Worm (Caenorhabditis elegans) whole organism, L1 larva: Measurements from ENCODE around the gene ZK829.7.

Experiments
- C34B4.2 ChIP-seq: sonication (generic microtip); optimal IDR thresholded peaks from 2 replicates; lab custom pipeline; 2017; ENCODE audit warnings: mild to moderate bottlenecking, missing genetic modification characterization, missing compliant biosample characterization
- F16B12.6 ChIP-seq: fragments of 150-350 bp; optimal IDR thresholded peaks from 2 replicates; lab custom pipeline; 2014; ENCODE audit warnings: missing biosample characterization, missing genetic modification characterization
- aha-1 ChIP-seq: fragments of 150-350 bp; optimal IDR thresholded peaks from 2 replicates; lab custom pipeline; 2014; ENCODE audit warnings: missing biosample characterization, missing genetic modification characterization
- blmp-1 ChIP-seq: fragments of 150-350 bp; optimal IDR thresholded peaks from 2 replicates; lab custom pipeline; 2014; ENCODE audit warnings: missing biosample characterization, missing genetic modification characterization
- ceh-8 ChIP-seq: fragments of 200-800 bp; sonication (Bioruptor generic); optimal IDR thresholded peaks from 2 replicates; lab custom pipeline; 2018; ENCODE audit warnings: mild to moderate bottlenecking, missing genetic modification characterization, moderate library complexity, missing compliant biosample characterization
- ceh-88 ChIP-seq: fragments of 200-800 bp; sonication (Bioruptor generic); IDR thresholded peaks from 2 replicates; pipeline ENCODE4 v1.3.6; 2022; ENCODE audit warnings: missing genetic modification characterization, missing compliant biosample characterization
- ceh-90 ChIP-seq: sonication (generic microtip); optimal IDR thresholded peaks from 2 replicates; lab custom pipeline; 2016; ENCODE audit warnings: missing genetic modification characterization, missing compliant biosample characterization
- ces-1 ChIP-seq: fragments of 150-350 bp; optimal IDR thresholded peaks from 2 replicates; lab custom pipeline; 2014; ENCODE audit warnings: missing biosample characterization, missing genetic modification reagents, missing genetic modification characterization
- dpl-1 ChIP-seq, 3 experiments: fragments of 150-350 bp in 2 of 3; sonication (generic microtip) in 1 of 3; optimal IDR thresholded peaks; 2 replicates each; lab custom pipeline; 2014 to 2017; ENCODE audit warnings: missing biosample characterization in 3 of 3, missing genetic modification characterization in 3 of 3, missing genetic modification reagents in 3 of 3
- efl-1 ChIP-seq, 4 experiments: fragments of 150-350 bp; optimal IDR thresholded peaks in 3 of 4; peaks in 1 of 4; 1 replicate in 1 of 4; 2 replicates in 3 of 4; lab custom pipeline; 2014; ENCODE audit warnings: missing biosample characterization in 2 of 4, missing genetic modification characterization in 2 of 4, missing genetic modification reagents in 2 of 4
- egl-13 ChIP-seq: sonication (generic microtip); optimal IDR thresholded peaks from 2 replicates; lab custom pipeline; 2016; ENCODE audit warnings: missing genotype, missing genetic modification reagents, missing genetic modification characterization, missing compliant biosample characterization
- elt-3 ChIP-seq, 6 experiments: fragments of 150-350 bp in 1 of 6; sonication (generic microtip); optimal IDR thresholded peaks; 2 replicates each; lab custom pipeline; 2017 to 2018; ENCODE audit warnings: missing biosample characterization in 6 of 6, missing genetic modification characterization in 6 of 6, inconsistent platforms in 1 of 6
- ets-5 ChIP-seq: fragments of 200-800 bp; sonication (Bioruptor generic); IDR thresholded peaks from 2 replicates; pipeline ENCODE4 v1.3.6; 2022; ENCODE audit warnings: missing genetic modification characterization, missing compliant biosample characterization
- grh-1 ChIP-seq: fragments of 200-800 bp; sonication (Bioruptor generic); IDR thresholded peaks from 2 replicates; pipeline ENCODE4 v1.3.6; 2022; ENCODE audit warnings: missing genetic modification reagents, missing genetic modification characterization, missing compliant biosample characterization
- hlh-17 ChIP-seq: fragments of 200-800 bp; sonication (Bioruptor generic); optimal IDR thresholded peaks from 2 replicates; lab custom pipeline; 2018; ENCODE audit warnings: missing genetic modification characterization, mild to moderate bottlenecking, missing compliant biosample characterization, moderate library complexity, borderline replicate concordance
- hlh-4 ChIP-seq: sonication (generic microtip); optimal IDR thresholded peaks from 2 replicates; lab custom pipeline; 2016; ENCODE audit warnings: mild to moderate bottlenecking, missing genetic modification characterization, missing compliant biosample characterization
- lin-13 ChIP-seq: fragments of 150-350 bp; optimal IDR thresholded peaks from 2 replicates; lab custom pipeline; 2014; ENCODE audit warnings: missing biosample characterization, missing genetic modification reagents, missing genetic modification characterization
- lin-14 ChIP-seq: fragments of 200-800 bp; sonication (Bioruptor generic); optimal IDR thresholded peaks from 2 replicates; lab custom pipeline; 2018; ENCODE audit warnings: mild to moderate bottlenecking, missing genetic modification characterization, moderate library complexity, missing compliant biosample characterization
- lin-15B ChIP-seq: fragments of 150-350 bp; sonication (generic microtip); optimal IDR thresholded peaks from 3 replicates; lab custom pipeline; 2014; ENCODE audit warnings: missing biosample characterization, missing genetic modification characterization
- lin-39 ChIP-seq: fragments of 150-350 bp; optimal IDR thresholded peaks from 2 replicates; lab custom pipeline; 2014; ENCODE audit warnings: missing biosample characterization, missing genetic modification reagents, missing genetic modification characterization
- lir-3 ChIP-seq: sonication (generic microtip); optimal IDR thresholded peaks from 2 replicates; lab custom pipeline; 2016; ENCODE audit warnings: mild to moderate bottlenecking, missing genetic modification characterization, moderate library complexity, missing compliant biosample characterization; ENCODE audit not compliant: poor library complexity
- mab-9 ChIP-seq: fragments of 200-800 bp; sonication (Bioruptor generic); IDR thresholded peaks from 2 replicates; pipeline ENCODE4 v1.3.6; 2022; ENCODE audit warnings: missing genetic modification reagents, missing genetic modification characterization, missing compliant biosample characterization
- mdl-1 ChIP-seq, 2 experiments: fragments of 150-350 bp; optimal IDR thresholded peaks; 2 replicates each; lab custom pipeline; 2014 to 2017; ENCODE audit warnings: missing biosample characterization in 2 of 2, missing genetic modification characterization in 2 of 2, inconsistent platforms in 1 of 2
- mep-1 ChIP-seq: fragments of 150-350 bp; optimal IDR thresholded peaks from 2 replicates; lab custom pipeline; 2014; ENCODE audit warnings: missing biosample characterization, missing genetic modification characterization
- nhr-12 ChIP-seq: sonication (generic microtip); optimal IDR thresholded peaks from 2 replicates; lab custom pipeline; 2017; ENCODE audit warnings: missing biosample characterization, missing genetic modification characterization
- nhr-20 ChIP-seq: sonication (generic microtip); optimal IDR thresholded peaks from 2 replicates; lab custom pipeline; 2016; ENCODE audit warnings: mild to moderate bottlenecking, missing genetic modification characterization, missing compliant biosample characterization
- nhr-28 ChIP-seq: fragments of 150-350 bp; optimal IDR thresholded peaks from 2 replicates; lab custom pipeline; 2014; ENCODE audit warnings: missing biosample characterization, missing genetic modification characterization
- nhr-47 ChIP-seq: sonication (generic microtip); optimal IDR thresholded peaks from 2 replicates; lab custom pipeline; 2016; ENCODE audit warnings: mild to moderate bottlenecking, missing genetic modification characterization, moderate library complexity, missing compliant biosample characterization
- nhr-71 ChIP-seq: sonication (generic microtip); optimal IDR thresholded peaks from 2 replicates; lab custom pipeline; 2016; ENCODE audit warnings: mild to moderate bottlenecking, missing genetic modification characterization, moderate library complexity, missing compliant biosample characterization
- nhr-85 ChIP-seq: sonication (generic microtip); peaks from one replicate; lab custom pipeline; 2016; ENCODE audit warnings: missing genetic modification characterization, inconsistent platforms, missing compliant biosample characterization
- nhr-90 ChIP-seq: sonication (generic microtip); optimal IDR thresholded peaks from 2 replicates; lab custom pipeline; 2016; ENCODE audit warnings: mild to moderate bottlenecking, missing genetic modification characterization, missing compliant biosample characterization; ENCODE audit not compliant: poor library complexity
- pag-3 ChIP-seq: sonication (generic microtip); optimal IDR thresholded peaks from 2 replicates; lab custom pipeline; 2017; ENCODE audit warnings: missing genetic modification characterization, mild to moderate bottlenecking, missing compliant biosample characterization, antibody characterized with exemption, borderline replicate concordance; ENCODE audit not compliant: insufficient read depth
- pax-3 ChIP-seq: fragments of 200-800 bp; sonication (Bioruptor generic); optimal IDR thresholded peaks from 2 replicates; lab custom pipeline; 2018; ENCODE audit warnings: mild to moderate bottlenecking, missing genetic modification characterization, moderate library complexity, missing compliant biosample characterization
- skn-1 ChIP-seq: fragments of 150-350 bp; optimal IDR thresholded peaks from 2 replicates; lab custom pipeline; 2014; ENCODE audit warnings: missing biosample characterization, missing genetic modification characterization
- snu-23 ChIP-seq: sonication (generic microtip); optimal IDR thresholded peaks from 2 replicates; lab custom pipeline; 2016; ENCODE audit warnings: missing genetic modification characterization, missing compliant biosample characterization
- sup-37 ChIP-seq: fragments of 200-800 bp; sonication (Bioruptor generic); optimal IDR thresholded peaks from 2 replicates; lab custom pipeline; 2018; ENCODE audit warnings: mild to moderate bottlenecking, missing genetic modification characterization, missing compliant biosample characterization
- tbx-2 ChIP-seq: sonication (generic microtip); optimal IDR thresholded peaks from 2 replicates; lab custom pipeline; 2016; ENCODE audit warnings: missing genetic modification characterization, missing compliant biosample characterization
- tlp-1 ChIP-seq: fragments of 150-350 bp; optimal IDR thresholded peaks from 2 replicates; lab custom pipeline; 2014; ENCODE audit warnings: missing biosample characterization, missing genetic modification characterization
- unc-86 ChIP-seq: sonication (generic microtip); optimal IDR thresholded peaks from 2 replicates; lab custom pipeline; 2016; ENCODE audit warnings: missing genetic modification characterization, missing compliant biosample characterization
- vab-15 ChIP-seq: sonication (generic microtip); optimal IDR thresholded peaks from 2 replicates; lab custom pipeline; 2017; ENCODE audit warnings: missing genotype, mild to moderate bottlenecking, missing genetic modification characterization, missing compliant biosample characterization
- zag-1 ChIP-seq: fragments of 150-350 bp; optimal IDR thresholded peaks from 2 replicates; lab custom pipeline; 2014; ENCODE audit warnings: missing biosample characterization, missing genetic modification characterization
- zip-4 ChIP-seq: fragments of 200-800 bp; sonication (Bioruptor generic); optimal IDR thresholded peaks from 2 replicates; lab custom pipeline; 2018; ENCODE audit warnings: mild to moderate bottlenecking, missing genetic modification characterization, moderate library complexity, missing compliant biosample characterization
- ztf-11 ChIP-seq, 2 experiments: sonication (generic microtip); optimal IDR thresholded peaks; 2 replicates each; lab custom pipeline; 2016 to 2017; ENCODE audit warnings: missing genetic modification characterization in 2 of 2, missing biosample characterization in 1 of 2, missing compliant biosample characterization in 1 of 2

The ZK829.7 gene

DNA sequence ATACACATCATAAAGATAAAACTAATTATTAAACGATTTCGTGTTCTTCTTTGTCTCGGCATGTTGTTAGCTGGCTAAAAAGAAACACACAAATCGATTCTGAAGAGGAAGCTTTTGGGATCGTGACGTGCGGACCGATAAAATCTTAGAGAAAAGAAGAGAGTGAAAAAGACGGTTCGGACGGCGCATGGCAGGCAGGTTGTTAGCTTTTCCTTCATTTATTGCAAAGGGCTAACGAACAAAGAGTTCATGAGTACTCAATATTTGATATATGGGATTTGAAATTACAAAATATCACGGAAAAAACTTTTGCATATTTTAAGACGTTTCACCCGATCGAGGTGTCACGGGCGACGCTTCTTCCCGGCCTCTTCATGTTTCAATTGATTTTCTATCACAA, 15.7 kb downstream of the ZK829.7 start, which contains the start of gene ZK829.3:
TSS of gene ZK829.3 (minus strand) at position 101 of the 400 bp plus-strand sequence.
- TF ChIP-seq C34B4.2: no peak
- no peak for TF ChIP-seq mab-9 (GFP tag; lab: Robert Waterston, UW)
- no peak for TF ChIP-seq mep-1 (tag; lab: Kevin White, UChicago)
- no peak for TF ChIP-seq lin-14 (GFP tag; lab: Kevin White, UChicago)
- no peak for TF ChIP-seq ztf-11 (tag; optimal IDR thresholded peaks at IDR 0.05; lab: Kevin White, UChicago)
- no peak for TF ChIP-seq ceh-90
- no peak for TF ChIP-seq sup-37 (GFP tag; lab: Kevin White, UChicago)
- TF ChIP-seq aha-1: no peak
- TF ChIP-seq egl-13 (tag; lab: Kevin White, UChicago): no peak
- no peak for TF ChIP-seq nhr-90
- TF ChIP-seq blmp-1 (tag; lab: Kevin White, UChicago): no peak
- TF ChIP-seq elt-3 (tag; optimal IDR thresholded peaks at IDR 0.05; lab: Kevin White, UChicago): no peak
- no peak for TF ChIP-seq nhr-47
- TF ChIP-seq hlh-4 (tag; lab: Kevin White, UChicago): no peak
- TF ChIP-seq skn-1 (tag; lab: Kevin White, UChicago): no peak
- TF ChIP-seq zag-1 (tag; lab: Kevin White, UChicago): no peak
- TF ChIP-seq, all 84 proteins: peak for 0

DNA sequence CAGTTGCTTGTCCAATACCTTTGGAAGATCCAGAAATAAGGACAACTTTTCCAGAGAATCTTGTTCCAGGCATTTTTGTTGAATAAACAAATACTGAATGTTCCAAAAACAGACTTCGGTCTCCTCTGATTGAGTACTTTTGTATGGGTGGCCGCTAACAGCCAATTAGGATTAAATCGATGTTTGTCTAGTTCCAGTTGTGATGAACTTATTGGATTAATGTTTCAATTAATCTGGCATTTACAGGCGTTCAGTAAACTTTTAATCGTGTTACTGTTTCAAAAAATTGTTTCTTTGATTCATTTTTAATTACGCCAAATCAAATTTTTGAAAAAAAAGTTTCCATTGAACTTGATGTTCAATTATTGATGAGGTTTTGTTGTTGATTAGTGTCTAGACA, 19.0 kb downstream of the ZK829.7 start, which contains the start of gene ZK829.1:
TSS of gene ZK829.1 (minus strand) at position 101 of the 400 bp plus-strand sequence.
- TF ChIP-seq aha-1 (no peak), blmp-1 (tag; lab: Kevin White, UChicago) (no peak), pax-3 (tag; lab: Kevin White, UChicago) (no peak), pag-3 (tag; lab: Kevin White, UChicago) (no peak), dpl-1 (GFP tag; optimal IDR thresholded peaks at IDR 0.05; lab: Kevin White, UChicago) (no peak), vab-15 (tag; lab: Kevin White, UChicago) (no peak), unc-86 (tag; lab: Kevin White, UChicago) (no peak), C34B4.2 (no peak), grh-1 (GFP tag; lab: Robert Waterston, UW) (no peak), ets-5 (GFP tag; lab: Robert Waterston, UW) (no peak)

DNA sequence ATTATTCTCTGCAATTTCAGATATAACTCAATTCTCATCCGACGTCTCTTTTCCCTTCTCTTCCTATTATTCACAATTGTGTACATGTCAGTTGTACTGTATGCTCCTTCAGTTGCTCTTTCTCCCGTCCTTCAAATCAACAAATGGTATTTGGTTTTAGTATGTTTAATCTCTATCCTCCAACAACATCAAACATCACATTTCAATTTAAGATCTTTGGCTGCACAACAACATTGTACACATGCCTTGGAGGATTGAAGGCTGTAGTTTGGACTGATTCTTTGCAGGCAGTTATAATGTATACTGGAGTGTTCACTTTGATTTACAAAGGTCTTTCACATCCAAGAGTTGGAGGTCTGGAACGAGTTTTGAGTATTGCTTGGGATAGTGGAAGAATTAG, 22.8 kb downstream of the ZK829.7 start:
- TF ChIP-seq ceh-8 (GFP tag; lab: Kevin White, UChicago) (no peak), tlp-1 (tag; lab: Kevin White, UChicago) (no peak), zip-4 (GFP tag; lab: Kevin White, UChicago) (no peak), F16B12.6 (tag; lab: Kevin White, UChicago) (no peak), lin-15B (tag; lab: Kevin White, UChicago) (no peak), tbx-2 (no peak), snu-23 (GFP tag; lab: Kevin White, UChicago) (peak; percentile 47), nhr-20 (tag; lab: Kevin White, UChicago) (peak; percentile 62), ceh-88 (GFP tag; lab: Robert Waterston, UW) (no peak), nhr-85 (peak; percentile 26), nhr-71 (peak; percentile 82), hlh-17 (no peak)

DNA sequence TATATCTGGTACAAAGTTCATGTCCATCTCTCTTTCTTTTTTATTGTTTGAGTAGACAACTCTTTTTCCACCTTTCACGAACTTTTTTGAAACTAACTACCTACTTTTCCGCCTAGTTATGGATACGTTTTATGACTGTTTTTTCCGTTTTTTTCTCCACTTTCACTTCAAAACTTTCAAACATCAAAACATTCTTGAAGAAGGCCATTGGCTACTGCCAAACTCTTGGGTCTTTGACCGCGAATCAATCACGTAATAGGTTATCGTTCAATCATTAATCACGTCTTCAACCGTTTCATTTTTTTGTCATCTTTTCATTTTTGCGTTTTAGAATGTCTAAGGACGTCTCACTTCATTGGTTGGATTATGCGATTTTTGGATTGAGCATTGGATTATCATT, 24.2 kb downstream of the ZK829.7 start, which contains the start of gene slc-5A12:
TSS of gene slc-5A12 (plus strand) at position 333 of the 400 bp plus-strand sequence.
- TF ChIP-seq snu-23 (GFP tag; lab: Kevin White, UChicago) (peak; percentile 20), grh-1 (GFP tag; lab: Robert Waterston, UW) (no peak), lin-39 (tag; lab: Kevin White, UChicago) (no peak), nhr-28 (tag; lab: Kevin White, UChicago) (no peak), dpl-1 (GFP tag; optimal IDR thresholded peaks at IDR 0.05; lab: Kevin White, UChicago) (no peak), nhr-47 (no peak), nhr-12 (tag; lab: Kevin White, UChicago) (no peak), efl-1 (optimal IDR thresholded peaks at IDR 0.05; lab: Kevin White, UChicago) (no peak), efl-1 (GFP tag; optimal IDR thresholded peaks at IDR 0.05 in 1 of 2; lab: Kevin White, UChicago) (no peak), elt-3 (tag; optimal IDR thresholded peaks at IDR 0.05; lab: Kevin White, UChicago) (peak in 1 of 6 experiments; percentile 1), blmp-1 (tag; lab: Kevin White, UChicago) (peak; percentile 72), nhr-85 (peak; percentile 41), lir-3 (tag; lab: Kevin White, UChicago) (no peak), mdl-1 (tag; optimal IDR thresholded peaks at IDR 0.05; lab: Kevin White, UChicago) (no peak), skn-1 (tag; lab: Kevin White, UChicago) (no peak), ces-1 (GFP tag; lab: Kevin White, UChicago) (no peak), sup-37 (GFP tag; lab: Kevin White, UChicago) (no peak), aha-1 (no peak), lin-15B (tag; lab: Kevin White, UChicago) (no peak), lin-13 (no peak)
- TF ChIP-seq, all 84 proteins: peak for 4
